Worm (Caenorhabditis elegans) whole organism, L2 larva: ENCODE data around the gene ZC455.1.

Source experiments
- C34F6.9 ChIP-seq: fragments of 150-350 bp; optimal IDR thresholded peaks from 2 replicates; lab custom pipeline; 2014; ENCODE audit warnings: missing biosample characterization, missing genetic modification characterization
- F13H6.1 ChIP-seq: sonication (generic microtip); optimal IDR thresholded peaks from 2 replicates; lab custom pipeline; 2016; ENCODE audit warnings: missing genetic modification characterization, missing compliant biosample characterization
- R02D3.7 ChIP-seq: fragments of 150-350 bp; optimal IDR thresholded peaks from 2 replicates; lab custom pipeline; 2014; ENCODE audit warnings: missing biosample characterization, missing genetic modification characterization
- ZK546.5 ChIP-seq: sonication (generic microtip); optimal IDR thresholded peaks from 2 replicates; lab custom pipeline; 2017; ENCODE audit warnings: missing biosample characterization, missing genetic modification characterization
- alr-1 ChIP-seq: fragments of 150-350 bp; optimal IDR thresholded peaks from 2 replicates; lab custom pipeline; 2014; ENCODE audit warnings: missing biosample characterization, missing genetic modification characterization
- blmp-1 ChIP-seq: sonication (generic microtip); optimal IDR thresholded peaks from 2 replicates; lab custom pipeline; 2017; ENCODE audit warnings: missing genetic modification characterization, mild to moderate bottlenecking, missing compliant biosample characterization, antibody characterized with exemption, moderate library complexity; ENCODE audit not compliant: insufficient read depth
- ceh-82 ChIP-seq: fragments of 150-350 bp; optimal IDR thresholded peaks from 2 replicates; lab custom pipeline; 2014; ENCODE audit warnings: missing biosample characterization, missing genetic modification characterization
- dmd-4 ChIP-seq: sonication (generic microtip); optimal IDR thresholded peaks from 2 replicates; lab custom pipeline; 2017; ENCODE audit warnings: missing biosample characterization, missing genetic modification characterization
- egl-27 ChIP-seq: sonication (generic microtip); optimal IDR thresholded peaks from 3 replicates; lab custom pipeline; 2017; ENCODE audit warnings: missing biosample characterization, missing genetic modification reagents, missing genetic modification characterization
- elt-1 ChIP-seq: fragments of 150-350 bp; optimal IDR thresholded peaks from 2 replicates; lab custom pipeline; 2014; ENCODE audit warnings: missing biosample characterization, missing genetic modification characterization
- fos-1 ChIP-seq: fragments of 150-350 bp; optimal IDR thresholded peaks from 2 replicates; lab custom pipeline; 2014; ENCODE audit warnings: missing biosample characterization, missing genetic modification characterization
- lin-11 ChIP-seq: fragments of 150-350 bp; sonication (generic microtip); optimal IDR thresholded peaks from 2 replicates; lab custom pipeline; 2014; ENCODE audit warnings: missing biosample characterization, missing genetic modification characterization, inconsistent platforms, mixed read lengths
- lin-13 ChIP-seq: fragments of 150-350 bp; optimal IDR thresholded peaks from 2 replicates; lab custom pipeline; 2014; ENCODE audit warnings: missing biosample characterization, missing genetic modification reagents, missing genetic modification characterization
- lin-39 ChIP-seq: fragments of 150-350 bp; optimal IDR thresholded peaks from 2 replicates; lab custom pipeline; 2014; ENCODE audit warnings: missing biosample characterization, missing genetic modification reagents, missing genetic modification characterization
- mab-5 ChIP-seq: fragments of 150-350 bp; optimal IDR thresholded peaks from 2 replicates; lab custom pipeline; 2014; ENCODE audit warnings: missing biosample characterization, missing genetic modification characterization
- mbf-1 ChIP-seq: sonication (generic microtip); optimal IDR thresholded peaks from 2 replicates; lab custom pipeline; 2017; ENCODE audit warnings: missing biosample characterization, missing genetic modification characterization
- mdl-1 ChIP-seq, 2 experiments: fragments of 150-350 bp in 1 of 2; sonication (generic microtip) in 1 of 2; optimal IDR thresholded peaks; 2 replicates each; lab custom pipeline; 2017; ENCODE audit warnings: missing biosample characterization in 2 of 2, missing genetic modification characterization in 2 of 2
- nhr-11 ChIP-seq: fragments of 150-350 bp; optimal IDR thresholded peaks from 2 replicates; lab custom pipeline; 2014; ENCODE audit warnings: missing biosample characterization, missing genetic modification characterization
- nhr-12 ChIP-seq: fragments of 150-350 bp; optimal IDR thresholded peaks from 2 replicates; lab custom pipeline; 2014; ENCODE audit warnings: missing biosample characterization, missing genetic modification characterization
- nhr-129 ChIP-seq: fragments of 150-350 bp; optimal IDR thresholded peaks from 2 replicates; lab custom pipeline; 2014; ENCODE audit warnings: missing biosample characterization, missing genetic modification characterization
- nhr-23 ChIP-seq: fragments of 150-350 bp; optimal IDR thresholded peaks from 2 replicates; lab custom pipeline; 2014; ENCODE audit warnings: missing biosample characterization, missing genetic modification reagents, missing genetic modification characterization
- nhr-25 ChIP-seq: fragments of 150-350 bp; sonication (generic microtip); optimal IDR thresholded peaks from 3 replicates; lab custom pipeline; 2014; ENCODE audit warnings: missing biosample characterization, missing genetic modification characterization
- nhr-6 ChIP-seq: fragments of 150-350 bp; optimal IDR thresholded peaks from 2 replicates; lab custom pipeline; 2014; ENCODE audit warnings: missing biosample characterization, missing genetic modification characterization
- nhr-77 ChIP-seq: fragments of 150-350 bp; optimal IDR thresholded peaks from 2 replicates; lab custom pipeline; 2014; ENCODE audit warnings: missing biosample characterization, missing genetic modification characterization
- peb-1 ChIP-seq: fragments of 150-350 bp; optimal IDR thresholded peaks from 2 replicates; lab custom pipeline; 2014; ENCODE audit warnings: missing biosample characterization, missing genetic modification characterization
- skn-1 ChIP-seq: sonication (generic microtip); optimal IDR thresholded peaks from 2 replicates; lab custom pipeline; 2017; ENCODE audit warnings: missing biosample characterization, missing genetic modification characterization
- sma-3 ChIP-seq: sonication (generic microtip); optimal IDR thresholded peaks from 2 replicates; lab custom pipeline; 2016; ENCODE audit warnings: missing genetic modification reagents, missing genetic modification characterization, missing compliant biosample characterization
- sma-9 ChIP-seq, 2 experiments: fragments of 150-350 bp in 1 of 2; sonication (generic microtip) in 1 of 2; optimal IDR thresholded peaks; 2 replicates each; lab custom pipeline; 2014 to 2016; ENCODE audit warnings: missing genetic modification characterization in 2 of 2, mild to moderate bottlenecking in 1 of 2, missing biosample characterization in 1 of 2, missing compliant biosample characterization in 1 of 2, missing genetic modification reagents in 1 of 2, moderate library complexity in 1 of 2
- unc-39 ChIP-seq: fragments of 150-350 bp; optimal IDR thresholded peaks from 2 replicates; lab custom pipeline; 2014; ENCODE audit warnings: missing biosample characterization, missing genetic modification characterization
- unc-62 ChIP-seq: fragments of 150-350 bp; optimal IDR thresholded peaks from 2 replicates; lab custom pipeline; 2014; ENCODE audit warnings: missing biosample characterization, missing genetic modification reagents, missing genetic modification characterization
- zag-1 ChIP-seq: fragments of 150-350 bp; optimal IDR thresholded peaks from 2 replicates; lab custom pipeline; 2014; ENCODE audit warnings: missing biosample characterization, missing genetic modification characterization
- ztf-1 ChIP-seq: fragments of 200-800 bp; sonication (Bioruptor generic); conservative IDR thresholded peaks from 2 replicates; pipeline ENCODE4 v1.3.6; 2022; ENCODE audit warnings: missing genetic modification characterization, missing compliant biosample characterization
- ztf-11 ChIP-seq: sonication (generic microtip); optimal IDR thresholded peaks from 2 replicates; lab custom pipeline; 2017; ENCODE audit warnings: missing biosample characterization, missing genetic modification characterization
- ztf-4 ChIP-seq: fragments of 150-350 bp; optimal IDR thresholded peaks from 2 replicates; lab custom pipeline; 2014; ENCODE audit warnings: missing biosample characterization, missing genetic modification characterization

ZC455.1 gene

DNA sequence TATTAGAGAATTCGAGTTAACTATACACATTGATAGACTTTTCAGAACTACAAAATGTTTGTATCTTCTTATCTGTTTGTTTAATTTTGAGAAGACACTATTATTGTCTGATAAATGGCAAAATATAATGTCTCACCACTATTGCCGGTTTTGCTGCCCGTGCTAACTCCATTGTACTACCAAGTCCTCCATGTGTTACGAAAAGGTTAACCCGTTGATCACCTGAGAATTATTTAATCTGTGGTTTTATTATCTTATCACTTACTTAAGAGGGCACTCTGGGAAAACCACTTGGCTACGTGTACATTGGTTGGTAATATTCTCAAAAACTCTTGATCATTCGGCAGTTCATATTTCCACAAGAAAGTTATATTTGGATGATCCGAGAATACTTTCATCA, 22.6 kb downstream of the ZC455.1 start:
- TF ChIP-seq ZK546.5 (tag; lab: Kevin White, UChicago) (no peak), nhr-12 (tag; lab: Kevin White, UChicago) (no peak), sma-3 (GFP tag; lab: Kevin White, UChicago) (no peak), peb-1 (tag; lab: Kevin White, UChicago) (no peak), nhr-23 (no peak)
- TF ChIP-seq, all 48 proteins: peak for 0

DNA sequence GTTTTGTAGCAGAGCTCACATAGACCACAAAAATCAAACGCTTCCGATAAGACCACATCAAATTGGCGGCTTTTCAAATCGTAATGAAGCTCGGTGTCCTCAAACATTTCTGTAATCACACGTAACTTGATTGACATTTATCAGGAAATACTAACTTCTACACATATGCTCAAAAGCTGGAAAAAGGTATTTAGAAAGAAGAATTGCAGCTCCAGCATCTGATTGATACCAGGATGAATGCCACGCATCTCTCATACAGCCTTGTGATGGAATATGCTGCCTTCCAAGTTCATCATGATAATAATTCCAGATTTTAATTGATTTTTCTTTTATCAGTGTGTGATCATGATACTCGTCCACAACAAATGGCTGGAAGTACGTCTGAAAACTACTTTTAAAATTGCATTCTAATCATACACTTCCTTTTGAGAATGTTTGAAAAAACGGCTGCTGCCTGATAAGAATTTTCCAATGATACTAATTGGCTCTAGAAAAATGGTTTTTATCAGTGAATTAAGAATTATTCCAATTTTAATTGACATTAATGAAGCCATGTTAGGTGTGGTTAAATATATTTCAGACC, 23.7 kb downstream of the ZC455.1 start:
- TF ChIP-seq R02D3.7 (tag; lab: Kevin White, UChicago) (no peak), fos-1 (tag; lab: Kevin White, UChicago) (no peak), nhr-25 (tag; lab: Kevin White, UChicago) (no peak), mbf-1 (tag; lab: Kevin White, UChicago) (no peak), nhr-11 (tag; lab: Kevin White, UChicago) (no peak), ZK546.5 (tag; lab: Kevin White, UChicago) (no peak), zag-1 (tag; lab: Kevin White, UChicago) (no peak), dmd-4 (tag; lab: Kevin White, UChicago) (no peak), unc-62 (GFP tag; lab: Kevin White, UChicago) (no peak), nhr-12 (tag; lab: Kevin White, UChicago) (no peak), peb-1 (tag; lab: Kevin White, UChicago) (no peak), C34F6.9 (tag; lab: Kevin White, UChicago) (no peak), egl-27 (tag; lab: Kevin White, UChicago) (no peak), mab-5 (tag; lab: Kevin White, UChicago) (no peak), elt-1 (tag; lab: Kevin White, UChicago) (no peak), ceh-82 (tag; lab: Kevin White, UChicago) (no peak), mdl-1 (tag; optimal IDR thresholded peaks at IDR 0.05; lab: Kevin White, UChicago) (no peak), sma-3 (GFP tag; lab: Kevin White, UChicago) (no peak), nhr-23 (no peak)

DNA sequence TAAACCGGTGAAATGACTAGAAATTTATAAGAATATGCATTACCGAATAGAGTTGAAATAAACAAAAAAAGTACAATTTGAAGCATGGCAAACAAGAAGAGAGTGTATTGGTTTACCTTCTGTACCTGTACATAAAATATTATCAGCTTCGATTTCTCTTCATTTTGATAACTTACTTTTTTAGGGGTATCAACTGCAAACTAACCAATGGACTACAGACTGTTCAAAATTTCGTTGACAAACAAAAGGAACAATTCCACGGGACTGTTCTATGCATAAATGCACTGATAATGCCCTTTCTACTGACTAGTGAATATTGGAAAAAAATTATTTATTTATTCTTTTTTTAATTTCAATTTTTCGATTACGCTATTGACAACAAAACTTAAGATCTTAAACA, 24.7 kb downstream of the ZC455.1 start, which contains the start of gene ugt-6:
ugt-6 (minus strand) TSS at position 233 of the 400 bp plus-strand sequence.
- no peak for TF ChIP-seq nhr-129
- no peak for TF ChIP-seq egl-27 (tag; lab: Kevin White, UChicago)
- no peak for TF ChIP-seq lin-39 (tag; lab: Kevin White, UChicago)
- TF ChIP-seq unc-39 (tag; lab: Kevin White, UChicago), result no peak
- no peak for TF ChIP-seq zag-1 (tag; lab: Kevin White, UChicago)
- no peak for TF ChIP-seq ceh-82 (tag; lab: Kevin White, UChicago)
- TF ChIP-seq mdl-1 (tag; optimal IDR thresholded peaks at IDR 0.05; lab: Kevin White, UChicago), result no peak
- TF ChIP-seq nhr-23, result no peak
- no peak for TF ChIP-seq alr-1 (tag; lab: Kevin White, UChicago)

DNA sequence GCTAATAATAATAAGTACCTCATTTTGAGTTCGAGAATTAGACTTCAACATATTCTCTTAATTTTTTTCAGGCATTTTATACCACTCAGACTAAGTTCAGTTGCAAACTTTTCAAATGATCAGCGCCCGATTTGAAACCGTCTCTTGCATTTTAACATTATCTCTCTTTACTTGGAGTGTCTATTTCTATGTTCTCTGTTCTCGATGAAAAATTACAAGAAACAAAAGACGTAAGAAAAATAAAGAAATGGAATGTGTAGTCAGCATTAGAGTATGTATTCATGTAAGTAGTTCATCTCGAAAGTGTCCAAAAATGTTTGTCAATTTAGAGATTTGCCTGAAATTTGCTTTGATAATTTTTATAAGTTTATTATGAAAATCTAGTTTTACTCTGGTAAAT, 26.8 kb downstream of the ZC455.1 start, which contains the start of gene ugt-3:
ugt-3 (minus strand) TSS at position 101 of the 400 bp plus-strand sequence.
- TF ChIP-seq lin-11 (tag; lab: Kevin White, UChicago) (no peak), mbf-1 (tag; lab: Kevin White, UChicago) (no peak), skn-1 (tag; lab: Kevin White, UChicago) (no peak), nhr-25 (tag; lab: Kevin White, UChicago) (no peak), fos-1 (tag; lab: Kevin White, UChicago) (no peak), mab-5 (tag; lab: Kevin White, UChicago) (no peak), nhr-77 (no peak), dmd-4 (tag; lab: Kevin White, UChicago) (no peak), sma-3 (GFP tag; lab: Kevin White, UChicago) (no peak), ztf-1 (no peak), egl-27 (tag; lab: Kevin White, UChicago) (no peak), ztf-4 (no peak), elt-1 (tag; lab: Kevin White, UChicago) (no peak), ztf-11 (tag; lab: Kevin White, UChicago) (no peak), sma-9 (GFP tag; optimal IDR thresholded peaks at IDR 0.05; lab: Kevin White, UChicago) (no peak), sma-9 (tag; optimal IDR thresholded peaks at IDR 0.05; lab: Kevin White, UChicago) (no peak), blmp-1 (tag; lab: Kevin White, UChicago) (no peak), nhr-6 (tag; lab: Kevin White, UChicago) (no peak), lin-13 (GFP tag; lab: Kevin White, UChicago) (no peak), F13H6.1 (no peak)
- TF ChIP-seq, all 48 proteins: peak for 0
